Fruit fly (Drosophila melanogaster): ENCODE measurements around the gene CG10853.
A peak's percentile ranks its signal among the peaks of the same experiment; 100 is the strongest.

The CG10853 gene

DNA sequence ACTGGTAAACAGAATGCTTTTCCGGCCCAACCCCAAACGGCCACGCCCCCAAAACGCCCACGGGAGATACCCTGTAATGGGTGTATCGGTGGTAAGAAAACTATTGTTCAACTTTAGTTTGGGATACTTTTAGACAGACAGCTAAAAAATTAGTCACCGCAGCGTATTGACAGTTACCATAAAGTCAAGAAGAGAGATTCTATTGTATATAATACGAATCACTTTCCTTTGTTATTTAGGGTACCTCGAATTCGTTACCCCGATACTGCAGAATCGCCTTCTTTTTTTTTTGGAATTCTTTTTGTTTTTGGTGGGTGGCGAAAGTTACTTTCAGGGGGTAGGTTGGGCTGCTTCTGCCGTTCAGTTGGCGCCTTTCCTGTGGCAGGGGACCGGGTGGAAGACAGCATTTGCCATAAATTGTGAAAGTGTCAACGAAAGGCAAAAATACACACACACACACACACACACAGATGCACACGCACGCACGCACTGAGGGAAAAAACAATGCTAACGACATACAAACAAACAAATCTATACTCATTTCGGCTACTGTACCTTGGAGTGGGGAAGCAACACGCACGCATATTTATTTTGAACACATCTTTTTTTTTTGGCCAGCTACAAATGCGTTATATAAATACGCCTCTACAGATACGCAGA lies 22.8 kb downstream of the CG10853 start (continued):
- TF ChIP-seq dysf (GFP tag; IDR thresholded peaks at IDR 0.05), result peak; percentile 64; the same call in 2 of the 3 replicates
- no peak for TF ChIP-seq CG7928 (GFP tag; optimal IDR thresholded peaks at IDR 0.05)
- TF ChIP-seq CG30403 (GFP tag; optimal IDR thresholded peaks at IDR 0.05), result peak; percentile 44
- no peak for TF ChIP-seq CG3726 (GFP tag; IDR thresholded peaks at IDR 0.05)
- no peak for TF ChIP-seq CG43689 (GFP tag; IDR thresholded peaks at IDR 0.05)
- TF ChIP-seq Mad (GFP tag; optimal IDR thresholded peaks at IDR 0.05), result peak; percentile 2
- TF ChIP-seq H2.0 (GFP tag; IDR thresholded peaks at IDR 0.05), result peak; percentile 45
- TF ChIP-seq unpg (GFP tag; optimal IDR thresholded peaks at IDR 0.05), result peak; percentile 26
- TF ChIP-seq Aef1 (GFP tag; IDR thresholded peaks at IDR 0.05), result 0 out of 3 replicates have a peak, but pooled peaks have one; percentile 19
- TF ChIP-seq wor (GFP tag; IDR thresholded peaks at IDR 0.05), result no peak
- TF ChIP-seq CoRest (tag; optimal IDR thresholded peaks at IDR 0.05), result peak; percentile 57
- TF ChIP-seq Oaz (GFP tag; IDR thresholded peaks at IDR 0.05), result no peak
- peak; percentile 10 for TF ChIP-seq HmgZ (tag; optimal IDR thresholded peaks at IDR 0.05)
- TF ChIP-seq gem (tag; optimal IDR thresholded peaks at IDR 0.05), result peak; percentile 61
- TF ChIP-seq chm (GFP tag; IDR thresholded peaks at IDR 0.05), result no peak; the same call in 1 of the 2 replicates
- no peak for TF ChIP-seq CG4424 (GFP tag; optimal IDR thresholded peaks at IDR 0.05)
- no peak for TF ChIP-seq Trl (optimal IDR thresholded peaks at IDR 0.05)
- TF ChIP-seq Trl (GFP tag; optimal IDR thresholded peaks at IDR 0.05), result peak; percentile 20
- peak; percentile 15 for TF ChIP-seq pho (GFP tag; optimal IDR thresholded peaks at IDR 0.05)
- no peak for TF ChIP-seq CG8478 (optimal IDR thresholded peaks at IDR 0.05)
- TF ChIP-seq MBD-R2 (GFP tag; IDR thresholded peaks at IDR 0.05), result no peak; the same call in 1 of the 2 replicates
- peak; percentile 31 for TF ChIP-seq CG18262 (tag; optimal IDR thresholded peaks at IDR 0.05)
- TF ChIP-seq CG31441 (GFP tag; IDR thresholded peaks at IDR 0.05), result peak; percentile 52; the same call in 1 of the 2 replicates
- TF ChIP-seq CG15479 (GFP tag; optimal IDR thresholded peaks at IDR 0.05), result no peak
- TF ChIP-seq Xrp1 (GFP tag; IDR thresholded peaks at IDR 0.05), result peak; percentile 52; the same call in 1 of the 2 replicates
- peak; percentile 58 for TF ChIP-seq Meics (GFP tag; optimal IDR thresholded peaks at IDR 0.05)
- no peak for TF ChIP-seq slp2 (GFP tag; optimal IDR thresholded peaks at IDR 0.05)
- no peak for TF ChIP-seq CTCF (GFP tag; optimal IDR thresholded peaks at IDR 0.05)
- TF ChIP-seq zfh1 (GFP tag; IDR thresholded peaks at IDR 0.05), result 0 out of 3 replicates have a peak, but pooled peaks have one; percentile 40
- peak; percentile 43 for TF ChIP-seq CG17359 (tag; optimal IDR thresholded peaks at IDR 0.05)
- TF ChIP-seq CG11093 (GFP tag; IDR thresholded peaks at IDR 0.05), result 0 out of 3 replicates have a peak, but pooled peaks have one; percentile 9
- no peak for TF ChIP-seq toy (GFP tag; IDR thresholded peaks at IDR 0.05)
- TF ChIP-seq eve (GFP tag; optimal IDR thresholded peaks at IDR 0.05), result peak in 1 of 2 experiments; percentile 60
- peak; percentile 26 for TF ChIP-seq tin (GFP tag; optimal IDR thresholded peaks at IDR 0.05)
- peak; percentile 28 for TF ChIP-seq CG1603 (tag; optimal IDR thresholded peaks at IDR 0.05)
- TF ChIP-seq Elba2 (GFP tag; optimal IDR thresholded peaks at IDR 0.05), result no peak
- TF ChIP-seq CG32532 (GFP tag; IDR thresholded peaks at IDR 0.05), result peak; percentile 39; the same call in 1 of the 2 replicates
- TF ChIP-seq CG30431 (GFP tag; optimal IDR thresholded peaks at IDR 0.05), result no peak
- TF ChIP-seq CG9876 (GFP tag; optimal IDR thresholded peaks at IDR 0.05), result no peak
- TF ChIP-seq CG6813 (GFP tag; optimal IDR thresholded peaks at IDR 0.05), result no peak
- no peak for TF ChIP-seq bigmax (GFP tag; optimal IDR thresholded peaks at IDR 0.05)
- TF ChIP-seq Hmx (GFP tag; optimal IDR thresholded peaks at IDR 0.05), result no peak
- no peak for TF ChIP-seq schlank (tag; optimal IDR thresholded peaks at IDR 0.05)
- TF ChIP-seq CG10462 (GFP tag; optimal IDR thresholded peaks at IDR 0.05), result no peak
- peak; percentile 28 for TF ChIP-seq tap (tag; optimal IDR thresholded peaks at IDR 0.05)
- peak; percentile 46; the same call in 1 of the 2 replicates for TF ChIP-seq stc (GFP tag; IDR thresholded peaks at IDR 0.05)
- no peak for TF ChIP-seq CG10654 (GFP tag; optimal IDR thresholded peaks at IDR 0.05)
- TF ChIP-seq MESR4 (GFP tag; optimal IDR thresholded peaks at IDR 0.05), result no peak
- TF ChIP-seq Rfx (GFP tag; IDR thresholded peaks at IDR 0.05), result peak; percentile 50; the same call in 1 of the 2 replicates
- 0 out of 2 replicates have a peak, but pooled peaks have one; percentile 18 for TF ChIP-seq CG14014 (GFP tag; IDR thresholded peaks at IDR 0.05)
- TF ChIP-seq Doc2 (GFP tag; IDR thresholded peaks at IDR 0.05), result no peak
- no peak for TF ChIP-seq oc (tag; optimal IDR thresholded peaks at IDR 0.05)
